Worm (Caenorhabditis elegans) whole organism, midembryonic: Measurements from ENCODE around the gene F48C5.2.

Experiments
- T22C8.4 ChIP-seq: fragments of 200-800 bp; sonication (Bioruptor generic); IDR thresholded peaks from 2 replicates; pipeline ENCODE4 v1.3.6; 2022; ENCODE audit warnings: missing genetic modification characterization, missing compliant biosample characterization
- cog-1 ChIP-seq: sonication (generic microtip); optimal IDR thresholded peaks from 2 replicates; lab custom pipeline; 2016; ENCODE audit warnings: missing genetic modification characterization, missing compliant biosample characterization
- flt-1 ChIP-seq: fragments of 200-800 bp; sonication (Bioruptor generic); IDR thresholded peaks from 2 replicates; pipeline ENCODE4 v1.3.6; 2022; ENCODE audit warnings: missing genetic modification characterization, missing compliant biosample characterization
- klf-2 ChIP-seq: fragments of 200-800 bp; sonication (Bioruptor generic); conservative IDR thresholded peaks from 2 replicates; pipeline ENCODE4 v1.3.6; 2022; ENCODE audit warnings: missing genetic modification reagents, missing genetic modification characterization, missing compliant biosample characterization
- med-1 ChIP-seq: sonication (generic microtip); optimal IDR thresholded peaks from 2 replicates; lab custom pipeline; 2017; ENCODE audit warnings: missing genetic modification characterization, mild to moderate bottlenecking, missing compliant biosample characterization, antibody characterized with exemption, missing genetic modification reagents; ENCODE audit not compliant: insufficient read depth
- ref-1 ChIP-seq: fragments of 200-800 bp; sonication (Bioruptor generic); conservative IDR thresholded peaks from 2 replicates; pipeline ENCODE4 v1.3.6; 2022; ENCODE audit warnings: missing genetic modification reagents, missing genetic modification characterization, missing compliant biosample characterization
- tab-1 ChIP-seq: fragments of 200-800 bp; sonication (Bioruptor generic); IDR thresholded peaks from 2 replicates; pipeline ENCODE4 v1.3.6; 2022; ENCODE audit warnings: missing genetic modification characterization, missing compliant biosample characterization
- ztf-23 ChIP-seq: fragments of 200-800 bp; sonication (Bioruptor generic); IDR thresholded peaks from 2 replicates; pipeline ENCODE4 v1.3.6; 2022; ENCODE audit warnings: missing genetic modification reagents, missing genetic modification characterization, missing compliant biosample characterization
- ztf-29 ChIP-seq: fragments of 200-800 bp; sonication (Bioruptor generic); IDR thresholded peaks from 2 replicates; pipeline ENCODE4 v1.3.6; 2022; ENCODE audit warnings: missing genetic modification reagents, missing genetic modification characterization, missing compliant biosample characterization

F48C5.2 gene

DNA sequence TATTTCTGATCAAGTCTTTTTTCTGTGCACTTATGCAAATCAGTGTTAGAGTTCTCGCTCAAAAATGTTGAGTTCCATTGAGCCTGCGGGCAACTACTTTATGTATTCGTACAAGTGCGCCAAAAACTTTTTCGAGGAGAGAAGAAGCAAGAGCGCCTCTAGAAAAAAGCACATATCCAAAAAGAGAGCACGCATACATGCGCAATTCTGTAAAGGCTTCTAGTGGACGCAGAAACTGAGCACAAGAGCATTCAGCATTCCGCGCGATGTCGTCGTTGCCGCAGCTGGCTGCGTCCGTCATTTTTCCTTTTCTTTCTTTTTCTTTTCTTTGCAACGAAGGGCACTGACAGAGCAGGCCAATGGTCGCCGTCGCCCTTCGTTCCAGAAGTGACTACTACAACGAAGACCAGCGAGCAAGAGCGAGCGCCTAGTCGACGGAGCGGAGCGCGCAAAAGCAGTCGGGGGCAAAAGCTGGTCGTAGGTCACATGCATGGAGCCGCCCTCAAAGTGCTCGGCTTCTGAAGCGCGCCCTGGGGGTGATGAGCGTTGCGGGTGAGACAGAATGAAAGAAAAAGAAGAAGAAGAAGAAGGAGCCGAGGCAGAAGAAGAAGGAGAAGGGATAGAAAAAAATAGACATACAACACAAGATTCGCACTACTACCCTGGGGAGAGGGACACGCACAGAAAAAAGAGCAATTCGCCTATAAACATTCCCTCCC lies 19.0 kb upstream of the F48C5.2 start:
- TF ChIP-seq ztf-29 (GFP tag; lab: Robert Waterston, UW): no peak
- 0 out of 2 replicates have a peak, but pooled peaks have one; percentile 8 for TF ChIP-seq ztf-23 (GFP tag; lab: Robert Waterston, UW)

DNA sequence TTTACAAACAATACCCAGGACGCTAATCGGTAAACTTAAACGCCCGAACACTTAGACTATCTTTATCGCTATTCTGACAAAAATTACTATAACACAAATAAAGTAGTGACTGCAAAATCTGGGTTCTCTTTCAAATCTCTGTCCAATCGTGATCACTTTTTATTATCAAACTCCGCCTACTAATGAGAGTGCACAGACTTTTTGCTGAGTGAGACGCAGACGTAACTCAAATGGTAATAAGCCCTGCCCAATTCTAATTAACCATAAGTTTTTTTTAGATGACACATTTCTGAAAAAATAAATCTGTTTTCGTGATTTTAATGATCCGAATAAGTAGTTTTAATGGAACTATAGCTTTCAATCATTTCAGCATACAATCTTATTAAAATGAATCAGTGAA lies 18.3 kb upstream of the F48C5.2 start:
- no peak for TF ChIP-seq ztf-29 (GFP tag; lab: Robert Waterston, UW)
- TF ChIP-seq tab-1 (GFP tag; lab: Robert Waterston, UW): no peak
- no peak for TF ChIP-seq flt-1 (GFP tag; lab: Robert Waterston, UW)
- no peak for TF ChIP-seq med-1 (GFP tag; lab: Kevin White, UChicago)
- no peak for TF ChIP-seq T22C8.4 (GFP tag; lab: Robert Waterston, UW)

DNA sequence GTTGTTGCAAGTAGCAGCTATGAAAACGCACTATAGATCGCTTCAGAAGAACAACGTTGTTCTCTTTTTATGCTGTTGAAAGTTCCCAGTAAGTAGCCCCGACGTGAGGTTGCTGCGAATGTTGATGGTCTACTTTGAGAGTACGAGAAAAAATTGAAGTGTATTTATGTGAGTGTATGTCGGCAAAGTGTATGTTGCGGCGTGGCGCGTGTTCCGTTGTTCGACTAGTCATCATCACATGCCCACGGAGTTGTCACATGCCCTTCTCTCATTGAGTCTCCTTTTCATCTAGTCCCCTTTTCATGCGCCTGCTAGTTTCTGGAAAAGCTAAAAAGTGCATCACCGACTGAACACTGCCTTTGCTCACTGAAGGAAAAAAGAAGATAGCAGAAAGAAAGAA lies 17.8 kb upstream of the F48C5.2 start:
- TF ChIP-seq ref-1 (GFP tag; lab: Robert Waterston, UW): no peak
- TF ChIP-seq T22C8.4 (GFP tag; lab: Robert Waterston, UW): no peak
- TF ChIP-seq flt-1 (GFP tag; lab: Robert Waterston, UW): no peak
- no peak for TF ChIP-seq klf-2 (GFP tag; lab: Robert Waterston, UW)
- no peak for TF ChIP-seq tab-1 (GFP tag; lab: Robert Waterston, UW)
- TF ChIP-seq ztf-29 (GFP tag; lab: Robert Waterston, UW): no peak
- no peak for TF ChIP-seq med-1 (GFP tag; lab: Kevin White, UChicago)
- no peak for TF ChIP-seq cog-1 (tag; lab: Kevin White, UChicago)
- TF ChIP-seq ztf-23 (GFP tag; lab: Robert Waterston, UW): no peak

- no peak for TF ChIP-seq ref-1 (GFP tag; lab: Robert Waterston, UW)
- TF ChIP-seq flt-1 (GFP tag; lab: Robert Waterston, UW): no peak
- no peak for TF ChIP-seq tab-1 (GFP tag; lab: Robert Waterston, UW)
- no peak for TF ChIP-seq ztf-29 (GFP tag; lab: Robert Waterston, UW)
- no peak for TF ChIP-seq ztf-23 (GFP tag; lab: Robert Waterston, UW)
- no peak for TF ChIP-seq T22C8.4 (GFP tag; lab: Robert Waterston, UW)
- no peak for TF ChIP-seq cog-1 (tag; lab: Kevin White, UChicago)
- no peak for TF ChIP-seq klf-2 (GFP tag; lab: Robert Waterston, UW)
- no peak for TF ChIP-seq med-1 (GFP tag; lab: Kevin White, UChicago)
Measured at ce11 chrX:11471409-11471808, 17.3 kb upstream of the F48C5.2 start.

DNA sequence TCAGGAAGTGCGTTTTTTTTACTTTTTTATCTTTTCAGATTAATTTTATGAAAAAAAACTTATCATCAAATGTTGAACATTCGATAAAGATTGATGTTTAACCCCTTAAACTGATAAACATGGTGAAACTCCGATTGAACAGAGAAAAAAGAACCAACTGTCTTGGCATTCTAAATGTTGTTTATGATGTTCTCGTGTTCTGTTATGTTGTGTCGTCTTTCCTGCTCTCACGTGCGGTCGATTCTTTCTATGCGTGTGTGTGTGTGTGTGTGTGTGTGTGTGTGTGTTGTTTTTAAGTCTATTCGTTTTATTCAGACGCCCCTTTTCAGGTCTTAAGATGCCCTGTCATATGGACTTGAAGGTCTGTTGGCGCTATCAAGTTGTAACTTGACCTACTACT lies 15.5 kb upstream of the F48C5.2 start:
- TF ChIP-seq ref-1 (GFP tag; lab: Robert Waterston, UW) (no peak), ztf-29 (GFP tag; lab: Robert Waterston, UW) (no peak), flt-1 (GFP tag; lab: Robert Waterston, UW) (no peak), med-1 (GFP tag; lab: Kevin White, UChicago) (no peak), klf-2 (GFP tag; lab: Robert Waterston, UW) (no peak)

- TF ChIP-seq ref-1 (GFP tag; lab: Robert Waterston, UW) (no peak), ztf-23 (GFP tag; lab: Robert Waterston, UW) (no peak), klf-2 (GFP tag; lab: Robert Waterston, UW) (no peak), flt-1 (GFP tag; lab: Robert Waterston, UW) (no peak), med-1 (GFP tag; lab: Kevin White, UChicago) (no peak), T22C8.4 (GFP tag; lab: Robert Waterston, UW) (no peak), ztf-29 (GFP tag; lab: Robert Waterston, UW) (no peak)
Measured at ce11 chrX:11468814-11469213, 14.7 kb upstream of the F48C5.2 start.

ce11 chrX:11467320-11467732 lies 13.2 kb upstream of the F48C5.2 start:
- no peak for TF ChIP-seq ztf-23 (GFP tag; lab: Robert Waterston, UW)
- peak; percentile 53 for TF ChIP-seq cog-1 (tag; lab: Kevin White, UChicago)

ce11 chrX:11466444-11467319 lies 12.6 kb upstream of the F48C5.2 start:
- no peak for TF ChIP-seq cog-1 (tag; lab: Kevin White, UChicago)
- no peak for TF ChIP-seq ztf-29 (GFP tag; lab: Robert Waterston, UW)
- TF ChIP-seq ztf-23 (GFP tag; lab: Robert Waterston, UW): no peak
- no peak for TF ChIP-seq flt-1 (GFP tag; lab: Robert Waterston, UW)
- no peak for TF ChIP-seq med-1 (GFP tag; lab: Kevin White, UChicago)
- no peak for TF ChIP-seq ref-1 (GFP tag; lab: Robert Waterston, UW)
- no peak for TF ChIP-seq klf-2 (GFP tag; lab: Robert Waterston, UW)
- no peak for TF ChIP-seq tab-1 (GFP tag; lab: Robert Waterston, UW)
- TF ChIP-seq T22C8.4 (GFP tag; lab: Robert Waterston, UW): no peak

DNA sequence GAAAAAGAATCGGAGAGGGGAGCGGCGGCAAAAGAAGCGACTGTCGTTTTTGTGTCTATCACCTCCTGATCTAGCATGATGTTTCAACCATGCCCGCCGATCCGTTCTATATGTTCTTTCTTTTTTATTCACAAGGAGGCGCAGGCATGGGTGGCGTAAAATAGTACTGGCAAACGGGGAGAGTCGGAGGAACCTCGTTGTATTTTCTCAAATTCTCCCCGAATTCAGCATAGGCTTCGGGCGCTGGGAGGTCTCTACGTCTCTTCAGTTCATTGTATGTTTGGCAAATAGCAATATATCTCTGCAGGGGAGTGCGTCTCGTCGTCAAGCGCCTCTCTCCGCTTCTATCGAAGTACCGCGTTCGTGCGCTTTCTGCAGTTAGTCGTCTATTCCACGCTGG lies 11.1 kb upstream of the F48C5.2 start, which contains the start of gene lin-14:
TSS of gene lin-14 (plus strand) at position 346 of the 400 bp plus-strand sequence.
- TF ChIP-seq ztf-29 (GFP tag; lab: Robert Waterston, UW) (no peak), flt-1 (GFP tag; lab: Robert Waterston, UW) (no peak), ztf-23 (GFP tag; lab: Robert Waterston, UW) (no peak), T22C8.4 (GFP tag; lab: Robert Waterston, UW) (no peak), klf-2 (GFP tag; lab: Robert Waterston, UW) (no peak), ref-1 (GFP tag; lab: Robert Waterston, UW) (no peak), tab-1 (GFP tag; lab: Robert Waterston, UW) (no peak), cog-1 (tag; lab: Kevin White, UChicago) (no peak)
